Fruit fly (Drosophila melanogaster) whole organism, prepupa: ENCODE data around the gene Mnt.

ENCODE experiments used
- Blimp-1 ChIP-seq: fragments of 200-800 bp; sonication (Bioruptor generic); optimal IDR thresholded peaks from 3 replicates; lab custom pipeline; 2017; ENCODE audit warnings: missing biosample characterization, missing genetic modification characterization, mild to moderate bottlenecking, moderate library complexity, missing genetic modification reagents
- CG10631 ChIP-seq: fragments of 200-800 bp; sonication (Bioruptor generic); optimal IDR thresholded peaks from 2 replicates; lab custom pipeline; 2016; ENCODE audit warnings: missing biosample characterization, missing genetic modification characterization
- CG11294 ChIP-seq: fragments of 200-800 bp; sonication (Bioruptor generic); IDR thresholded peaks from 2 replicates; pipeline ENCODE4 v1.3.6; 2022; ENCODE audit warnings: missing biosample characterization, missing genetic modification characterization
- CG11762 ChIP-seq: fragments of 200-800 bp; sonication (Bioruptor generic); optimal IDR thresholded peaks from 3 replicates; lab custom pipeline; 2016; ENCODE audit warnings: missing biosample characterization, missing genetic modification characterization; ENCODE audit not compliant: insufficient read depth
- CG11902 ChIP-seq: fragments of 200-800 bp; sonication (Bioruptor generic); optimal IDR thresholded peaks from 3 replicates; lab custom pipeline; 2016; ENCODE audit warnings: missing biosample characterization, missing genetic modification characterization
- CG15336 ChIP-seq: fragments of 200-800 bp; sonication (Bioruptor generic); IDR thresholded peaks from 2 replicates; pipeline ENCODE4 v1.3.6; 2022; ENCODE audit warnings: missing biosample characterization, missing genetic modification characterization
- CG1621 ChIP-seq: fragments of 200-800 bp; sonication (Bioruptor generic); optimal IDR thresholded peaks from 3 replicates; lab custom pipeline; 2018; ENCODE audit warnings: missing biosample characterization, mild to moderate bottlenecking, missing genetic modification characterization
- CG16779 ChIP-seq: fragments of 200-800 bp; sonication (Bioruptor generic); optimal IDR thresholded peaks from 3 replicates; lab custom pipeline; 2017; ENCODE audit warnings: missing biosample characterization, mild to moderate bottlenecking, missing genetic modification characterization
- CG3032 ChIP-seq: fragments of 200-800 bp; optimal IDR thresholded peaks from 2 replicates; lab custom pipeline; 2019; ENCODE audit warnings: missing biosample characterization, mild to moderate bottlenecking, missing genetic modification characterization, moderate library complexity
- CG31627 ChIP-seq: fragments of 200-800 bp; sonication (Bioruptor generic); optimal IDR thresholded peaks from 3 replicates; lab custom pipeline; 2016; ENCODE audit warnings: missing biosample characterization, missing genetic modification characterization
- CG32006 ChIP-seq: fragments of 200-800 bp; sonication (Bioruptor generic); optimal IDR thresholded peaks from 3 replicates; lab custom pipeline; 2017; ENCODE audit warnings: missing biosample characterization, mild to moderate bottlenecking, missing genetic modification characterization
- CG34406 ChIP-seq: fragments of 200-800 bp; sonication (Bioruptor generic); optimal IDR thresholded peaks from 3 replicates; lab custom pipeline; 2016; ENCODE audit warnings: missing biosample characterization, missing genetic modification characterization
- CG3919 ChIP-seq: fragments of 200-800 bp; sonication (Bioruptor generic); optimal IDR thresholded peaks from 3 replicates; lab custom pipeline; 2016; ENCODE audit warnings: missing biosample characterization, missing genetic modification characterization
- CG4318 ChIP-seq: fragments of 200-800 bp; sonication (Bioruptor generic); optimal IDR thresholded peaks from 3 replicates; lab custom pipeline; 2017; ENCODE audit warnings: missing biosample characterization, mild to moderate bottlenecking, missing genetic modification characterization
- CG6792 ChIP-seq: fragments of 200-800 bp; sonication (Bioruptor generic); optimal IDR thresholded peaks from 3 replicates; lab custom pipeline; 2016; ENCODE audit warnings: missing biosample characterization, missing genetic modification characterization
- CG6808 ChIP-seq: fragments of 200-800 bp; sonication (Bioruptor generic); optimal IDR thresholded peaks from 3 replicates; lab custom pipeline; 2017; ENCODE audit warnings: missing biosample characterization, missing genetic modification characterization, mild to moderate bottlenecking, moderate library complexity, missing genetic modification reagents
- CG6854 ChIP-seq: fragments of 200-800 bp; sonication (Bioruptor generic); optimal IDR thresholded peaks from 2 replicates; lab custom pipeline; 2017; ENCODE audit warnings: missing biosample characterization, mild to moderate bottlenecking, missing genetic modification characterization
- CG7368 ChIP-seq: fragments of 200-800 bp; sonication (Bioruptor generic); optimal IDR thresholded peaks from 3 replicates; lab custom pipeline; 2016; ENCODE audit warnings: missing biosample characterization, missing genetic modification characterization
- CG8119 ChIP-seq: fragments of 200-800 bp; sonication (Bioruptor generic); IDR thresholded peaks from 3 replicates; pipeline ENCODE4 v1.3.6; 2022; ENCODE audit warnings: missing biosample characterization, missing genetic modification characterization
- CG8319 ChIP-seq: fragments of 200-800 bp; sonication (Bioruptor generic); optimal IDR thresholded peaks from 3 replicates; lab custom pipeline; 2016; ENCODE audit warnings: missing biosample characterization, missing genetic modification characterization
- CG8632 ChIP-seq: fragments of 200-800 bp; sonication (Bioruptor generic); optimal IDR thresholded peaks from 3 replicates; lab custom pipeline; 2016; ENCODE audit warnings: missing biosample characterization, missing genetic modification characterization
- CG9139 ChIP-seq: fragments of 200-800 bp; sonication (Bioruptor generic); optimal IDR thresholded peaks from 3 replicates; lab custom pipeline; 2017; ENCODE audit warnings: missing biosample characterization, mild to moderate bottlenecking, missing genetic modification characterization
- Eip75B ChIP-seq: fragments of 200-800 bp; sonication (Bioruptor generic); optimal IDR thresholded peaks from 3 replicates; lab custom pipeline; 2016; ENCODE audit warnings: missing biosample characterization, missing genetic modification characterization
- Eip78C ChIP-seq: fragments of 200-800 bp; sonication (Bioruptor generic); peaks from one replicate; lab custom pipeline; 2016; ENCODE audit warnings: missing biosample characterization, missing genetic modification characterization
- Ets21C ChIP-seq: fragments of 200-800 bp; sonication (Bioruptor generic); optimal IDR thresholded peaks from 3 replicates; lab custom pipeline; 2016; ENCODE audit warnings: missing biosample characterization, missing genetic modification characterization
- Ets96B ChIP-seq: fragments of 200-800 bp; optimal IDR thresholded peaks from 2 replicates; lab custom pipeline; 2019; ENCODE audit warnings: missing biosample characterization, mild to moderate bottlenecking, missing genetic modification characterization, moderate library complexity
- Gug ChIP-seq: fragments of 200-800 bp; sonication (Bioruptor generic); IDR thresholded peaks from 2 replicates; pipeline ENCODE4 v1.3.6; 2022; ENCODE audit warnings: missing biosample characterization, missing genetic modification characterization
- Hr39 ChIP-seq: fragments of 200-800 bp; sonication (Bioruptor generic); optimal IDR thresholded peaks from 2 replicates; lab custom pipeline; 2016; ENCODE audit warnings: missing biosample characterization, missing genetic modification characterization
- Hr4 ChIP-seq: fragments of 200-800 bp; sonication (Bioruptor generic); optimal IDR thresholded peaks from 3 replicates; lab custom pipeline; 2016; ENCODE audit warnings: missing biosample characterization, missing genetic modification characterization
- Lpt ChIP-seq: fragments of 200-800 bp; sonication (Bioruptor generic); optimal IDR thresholded peaks from 3 replicates; lab custom pipeline; 2016; ENCODE audit warnings: missing biosample characterization, missing genetic modification characterization
- OdsH ChIP-seq: fragments of 200-800 bp; sonication (Bioruptor generic); optimal IDR thresholded peaks from 3 replicates; lab custom pipeline; 2016; ENCODE audit warnings: missing biosample characterization, missing genetic modification characterization
- Sox102F ChIP-seq: fragments of 200-800 bp; sonication (Bioruptor generic); optimal IDR thresholded peaks from 2 replicates; lab custom pipeline; 2016; ENCODE audit warnings: missing biosample characterization, mild to moderate bottlenecking, missing genetic modification characterization
- Sox14 ChIP-seq: fragments of 200-800 bp; sonication (Bioruptor generic); optimal IDR thresholded peaks from 3 replicates; lab custom pipeline; 2016; ENCODE audit warnings: missing biosample characterization, missing genetic modification characterization
- Sox15 ChIP-seq: fragments of 200-800 bp; sonication (Bioruptor generic); optimal IDR thresholded peaks from 3 replicates; lab custom pipeline; 2016; ENCODE audit warnings: missing biosample characterization, missing genetic modification characterization
- achi ChIP-seq: fragments of 200-800 bp; sonication (Bioruptor generic); optimal IDR thresholded peaks from 3 replicates; lab custom pipeline; 2016; ENCODE audit warnings: missing biosample characterization, missing genetic modification characterization
- dac ChIP-seq: fragments of 200-800 bp; sonication (Bioruptor generic); optimal IDR thresholded peaks from 2 replicates; lab custom pipeline; 2017; ENCODE audit warnings: missing biosample characterization, mild to moderate bottlenecking, missing genetic modification characterization
- eg ChIP-seq: fragments of 200-800 bp; sonication (Bioruptor generic); IDR thresholded peaks from 3 replicates; pipeline ENCODE4 v1.3.6; 2022; ENCODE audit warnings: missing biosample characterization, missing genetic modification characterization
- esn ChIP-seq: fragments of 200-800 bp; sonication (Bioruptor generic); optimal IDR thresholded peaks from 2 replicates; lab custom pipeline; 2016; ENCODE audit warnings: missing biosample characterization, mild to moderate bottlenecking, missing genetic modification characterization, moderate library complexity
- fd85E ChIP-seq: fragments of 200-800 bp; sonication (Bioruptor generic); optimal IDR thresholded peaks from 3 replicates; lab custom pipeline; 2016; ENCODE audit warnings: missing biosample characterization, missing genetic modification characterization
- fkh ChIP-seq: fragments of 200-800 bp; sonication (Bioruptor generic); optimal IDR thresholded peaks from 3 replicates; lab custom pipeline; 2017; ENCODE audit warnings: missing biosample characterization, mild to moderate bottlenecking, missing genetic modification characterization, moderate library complexity
- lz ChIP-seq: fragments of 200-800 bp; sonication (Bioruptor generic); optimal IDR thresholded peaks from 3 replicates; lab custom pipeline; 2016; ENCODE audit warnings: missing biosample characterization, missing genetic modification characterization
- net ChIP-seq: fragments of 200-800 bp; sonication (Bioruptor generic); optimal IDR thresholded peaks from 3 replicates; lab custom pipeline; 2016; ENCODE audit warnings: missing biosample characterization, missing genetic modification characterization
- spab ChIP-seq: fragments of 200-800 bp; sonication (Bioruptor generic); optimal IDR thresholded peaks from 2 replicates; lab custom pipeline; 2017; ENCODE audit warnings: missing biosample characterization, mild to moderate bottlenecking, missing genetic modification characterization, missing genetic modification reagents
- svp ChIP-seq: fragments of 200-800 bp; sonication (Bioruptor generic); peaks from one replicate; lab custom pipeline; 2016; ENCODE audit warnings: missing biosample characterization, missing genetic modification characterization
- topi ChIP-seq: fragments of 200-800 bp; sonication (Bioruptor generic); optimal IDR thresholded peaks from 3 replicates; lab custom pipeline; 2016; ENCODE audit warnings: missing biosample characterization, missing genetic modification characterization
- vri ChIP-seq: fragments of 200-800 bp; sonication (Bioruptor generic); optimal IDR thresholded peaks from 3 replicates; lab custom pipeline; 2016; ENCODE audit warnings: missing biosample characterization, mild to moderate bottlenecking, missing genetic modification characterization

Mnt gene

dm6 chrX:3686469-3687410 lies 15.1 kb downstream of the Mnt start (continued):
- peak; percentile 79 for TF ChIP-seq Sox15 (GFP tag; lab: Kevin White, UChicago)
- TF ChIP-seq Eip75B (GFP tag; lab: Kevin White, UChicago) = peak; percentile 93
- TF ChIP-seq eg (GFP tag; lab: Robert Waterston, UW) = peak; percentile 91
- peak; percentile 89 for TF ChIP-seq Hr4 (GFP tag; lab: Kevin White, UChicago)
- peak; percentile 90 for TF ChIP-seq achi (GFP tag; lab: Kevin White, UChicago)
- peak; percentile 88 for TF ChIP-seq Sox102F
- TF ChIP-seq Ets21C (GFP tag; lab: Kevin White, UChicago) = peak; percentile 79
- TF ChIP-seq lz = peak; percentile 91
- peak; percentile 90 for TF ChIP-seq CG6792 (GFP tag; lab: Kevin White, UChicago)
- peak; percentile 88 for TF ChIP-seq Hr39 (GFP tag; lab: Kevin White, UChicago)
- TF ChIP-seq CG6808 = peak; percentile 90
- TF ChIP-seq, all 60 proteins: peak for 57

DNA sequence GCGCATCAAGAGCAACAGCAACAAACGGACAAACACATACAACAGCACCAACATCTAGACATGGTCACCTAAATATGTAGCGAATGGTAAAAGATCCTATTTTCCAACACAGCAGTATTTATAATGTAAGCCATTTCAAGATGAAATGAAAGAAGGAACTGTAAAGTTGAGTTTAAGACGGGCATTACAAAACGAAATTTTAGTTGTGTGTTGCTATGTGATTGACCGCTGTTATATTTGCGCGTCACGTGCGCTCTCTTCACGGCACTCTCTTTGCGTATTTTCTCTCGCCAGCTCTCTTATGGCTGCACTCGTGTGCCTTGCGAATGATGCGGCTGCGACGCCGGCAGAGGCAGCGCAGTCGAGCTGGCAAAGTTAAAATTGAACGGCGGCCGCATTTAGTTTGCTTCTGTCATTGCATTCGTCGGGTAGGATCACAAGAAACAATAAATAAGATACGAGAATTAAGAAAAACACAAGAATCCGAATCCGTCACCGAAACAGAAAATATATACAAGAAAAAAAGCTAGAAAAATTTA lies 16.3 kb downstream of the Mnt start:
- TF ChIP-seq CG3032 (tag; lab: Kevin White, UChicago) (peak; percentile 61), CG10631 (GFP tag; lab: Kevin White, UChicago) (peak; percentile 73), svp (GFP tag; lab: Kevin White, UChicago) (peak; percentile 90), CG31627 (GFP tag; lab: Kevin White, UChicago) (peak; percentile 76), lz (peak; percentile 81), Blimp-1 (GFP tag; lab: Kevin White, UChicago) (no peak), CG32006 (peak; percentile 87), vri (GFP tag; lab: Kevin White, UChicago) (peak; percentile 52), dac (GFP tag; lab: Kevin White, UChicago) (peak; percentile 70), Sox102F (peak; percentile 75), CG15336 (GFP tag; lab: Robert Waterston, UW) (peak; percentile 91), CG11902 (peak; percentile 31), CG8319 (GFP tag; lab: Kevin White, UChicago) (peak; percentile 41), CG1621 (tag; lab: Kevin White, UChicago) (peak; percentile 81), Ets96B (peak; percentile 80), CG34406 (peak; percentile 68), eg (GFP tag; lab: Robert Waterston, UW) (peak; percentile 90), fkh (no peak), CG4318 (GFP tag; lab: Kevin White, UChicago) (peak; percentile 69), CG6792 (GFP tag; lab: Kevin White, UChicago) (peak; percentile 77), CG7368 (peak; percentile 80), CG6854 (GFP tag; lab: Kevin White, UChicago) (peak; percentile 62), net (GFP tag; lab: Kevin White, UChicago) (peak; percentile 86), esn (GFP tag; lab: Kevin White, UChicago) (peak; percentile 79), Lpt (GFP tag; lab: Kevin White, UChicago) (peak; percentile 70), CG8119 (peak; percentile 92), Gug (GFP tag; lab: Robert Waterston, UW) (peak; percentile 83), CG9139 (GFP tag; lab: Kevin White, UChicago) (peak; percentile 16), CG16779 (tag; lab: Kevin White, UChicago) (peak; percentile 50), CG11294 (GFP tag; lab: Robert Waterston, UW) (peak; percentile 64), Eip75B (GFP tag; lab: Kevin White, UChicago) (peak; percentile 77), spab (GFP tag; lab: Kevin White, UChicago) (peak; percentile 56), CG11762 (GFP tag; lab: Kevin White, UChicago) (peak; percentile 68), CG8632 (GFP tag; lab: Kevin White, UChicago) (peak; percentile 56), Ets21C (GFP tag; lab: Kevin White, UChicago) (peak; percentile 62), OdsH (GFP tag; lab: Kevin White, UChicago) (peak; percentile 82), CG3919 (peak; percentile 86), topi (GFP tag; lab: Kevin White, UChicago) (peak; percentile 76), fd85E (GFP tag; lab: Kevin White, UChicago) (no peak), CG6808 (peak; percentile 60), Sox14 (GFP tag; lab: Kevin White, UChicago) (peak; percentile 83), Eip78C (GFP tag; lab: Kevin White, UChicago) (peak; percentile 92)
